Fruit fly (Drosophila melanogaster) whole organism, prepupa: ENCODE results near the gene RanGAP.

Experiments
- Ets21C ChIP-seq: fragments of 200-800 bp; sonication (Bioruptor generic); optimal IDR thresholded peaks from 3 replicates; lab custom pipeline; 2016; ENCODE audit warnings: missing biosample characterization, missing genetic modification characterization
- dsx ChIP-seq: fragments of 200-800 bp; optimal IDR thresholded peaks from 3 replicates; lab custom pipeline; 2019; ENCODE audit warnings: missing biosample characterization, mild to moderate bottlenecking, missing genetic modification characterization, moderate library complexity; ENCODE audit not compliant: poor library complexity, severe bottlenecking

dm6 chr2L:19453381-19453780 lies 11.6 kb downstream of the RanGAP start, which contains the start of gene Top2:
- TF ChIP-seq dsx (GFP tag; lab: Kevin White, UChicago), result no peak
- TF ChIP-seq Ets21C (GFP tag; lab: Kevin White, UChicago), result no peak
